Worm (Caenorhabditis elegans) whole organism, L2 larva: Measurements from ENCODE around the gene mrpl-32.

Experiments used
- R02D3.7 ChIP-seq: fragments of 150-350 bp; optimal IDR thresholded peaks from 2 replicates; lab custom pipeline; 2014; ENCODE audit warnings: missing biosample characterization, missing genetic modification characterization
- elt-1 ChIP-seq: fragments of 150-350 bp; optimal IDR thresholded peaks from 2 replicates; lab custom pipeline; 2014; ENCODE audit warnings: missing biosample characterization, missing genetic modification characterization
- lsy-2 ChIP-seq, 2 experiments: fragments of 150-350 bp in 1 of 2; sonication (generic microtip) in 1 of 2; optimal IDR thresholded peaks; 2 replicates each; lab custom pipeline; 2014 to 2017; ENCODE audit warnings: missing biosample characterization in 2 of 2, missing genetic modification characterization in 2 of 2
- nhr-10 ChIP-seq: sonication (generic microtip); optimal IDR thresholded peaks from 2 replicates; lab custom pipeline; 2017; ENCODE audit warnings: missing biosample characterization, missing genetic modification characterization
- nhr-12 ChIP-seq: fragments of 150-350 bp; optimal IDR thresholded peaks from 2 replicates; lab custom pipeline; 2014; ENCODE audit warnings: missing biosample characterization, missing genetic modification characterization
- nhr-25 ChIP-seq: fragments of 150-350 bp; sonication (generic microtip); optimal IDR thresholded peaks from 3 replicates; lab custom pipeline; 2014; ENCODE audit warnings: missing biosample characterization, missing genetic modification characterization
- nhr-6 ChIP-seq: fragments of 150-350 bp; optimal IDR thresholded peaks from 2 replicates; lab custom pipeline; 2014; ENCODE audit warnings: missing biosample characterization, missing genetic modification characterization
- unc-39 ChIP-seq: fragments of 150-350 bp; optimal IDR thresholded peaks from 2 replicates; lab custom pipeline; 2014; ENCODE audit warnings: missing biosample characterization, missing genetic modification characterization

DNA sequence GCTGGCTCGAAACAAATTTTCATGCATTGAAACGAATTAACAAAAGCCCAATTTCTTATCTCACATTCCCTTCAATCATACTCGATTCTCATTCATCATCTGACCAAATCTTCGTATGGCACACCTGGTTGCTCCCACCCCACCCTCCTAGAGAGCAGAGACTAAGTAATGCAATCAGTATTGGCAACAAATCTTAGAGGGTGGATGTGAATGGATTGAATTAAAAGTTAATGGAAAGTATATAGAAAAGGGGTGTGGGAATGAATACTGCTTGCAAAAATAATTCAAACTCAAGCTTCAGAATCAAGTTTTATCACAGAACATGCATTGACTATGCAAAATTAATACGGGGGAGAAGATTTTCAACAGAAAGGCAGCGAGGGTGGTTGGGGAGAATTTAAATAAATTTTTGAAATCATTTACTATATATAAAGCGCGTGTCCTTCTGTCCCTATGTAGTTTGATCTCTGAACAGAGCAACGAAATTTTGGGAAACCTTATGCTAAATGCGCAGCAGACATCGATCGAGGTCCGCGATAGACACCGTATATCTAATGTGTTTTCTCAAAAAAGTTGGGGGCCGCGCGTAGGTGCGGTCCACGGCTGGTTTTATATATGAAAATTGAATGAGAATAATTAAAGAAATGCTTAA lies 11.7 kb upstream of the mrpl-32 start:
- TF ChIP-seq elt-1 (tag; lab: Kevin White, UChicago) (no peak), R02D3.7 (tag; lab: Kevin White, UChicago) (no peak), unc-39 (tag; lab: Kevin White, UChicago) (no peak), nhr-6 (no peak), nhr-25 (no peak), lsy-2 (tag; optimal IDR thresholded peaks at IDR 0.05; lab: Kevin White, UChicago) (no peak), nhr-10 (tag; lab: Kevin White, UChicago) (no peak), nhr-12 (tag; lab: Kevin White, UChicago) (no peak)
